Worm (Caenorhabditis elegans) whole organism, midembryonic: ENCODE data around the gene T09E8.4.
"Not testable (repeated sequence)": the region's sequence is repeated elsewhere in the genome, so short reads cannot be mapped to it uniquely, and the experiment has no call there.

Source experiments
- T22C8.4 ChIP-seq: fragments of 200-800 bp; sonication (Bioruptor generic); IDR thresholded peaks from 2 replicates; pipeline ENCODE4 v1.3.6; 2022; ENCODE audit warnings: missing genetic modification characterization, missing compliant biosample characterization
- flt-1 ChIP-seq: fragments of 200-800 bp; sonication (Bioruptor generic); IDR thresholded peaks from 2 replicates; pipeline ENCODE4 v1.3.6; 2022; ENCODE audit warnings: missing genetic modification characterization, missing compliant biosample characterization
- ref-1 ChIP-seq: fragments of 200-800 bp; sonication (Bioruptor generic); conservative IDR thresholded peaks from 2 replicates; pipeline ENCODE4 v1.3.6; 2022; ENCODE audit warnings: missing genetic modification reagents, missing genetic modification characterization, missing compliant biosample characterization
- ztf-29 ChIP-seq: fragments of 200-800 bp; sonication (Bioruptor generic); IDR thresholded peaks from 2 replicates; pipeline ENCODE4 v1.3.6; 2022; ENCODE audit warnings: missing genetic modification reagents, missing genetic modification characterization, missing compliant biosample characterization

DNA sequence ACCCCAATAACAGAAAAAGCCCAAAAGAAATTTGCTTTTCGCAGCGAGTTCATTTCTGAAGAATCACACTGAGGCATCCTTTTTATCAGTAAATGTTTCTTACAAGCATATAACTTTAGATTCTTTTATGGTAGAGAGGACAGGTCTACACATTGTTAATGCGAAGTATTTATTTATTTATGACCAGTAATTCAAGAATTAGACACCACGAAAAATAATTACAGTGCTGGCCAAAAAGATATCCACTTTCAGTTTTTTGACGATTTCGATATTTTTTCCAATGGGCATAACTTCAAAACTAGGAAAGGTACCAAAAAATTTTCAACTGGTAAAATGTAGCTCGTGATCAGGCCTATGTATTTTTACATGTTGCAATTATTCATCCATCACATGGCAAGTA lies 49.3 kb downstream of the T09E8.4 start, which contains the start of gene clec-225:
- not testable (repeated sequence) for TF ChIP-seq flt-1, ref-1, ztf-29, T22C8.4 (GFP tag; lab: Robert Waterston, UW)
